Worm (Caenorhabditis elegans) whole organism, early embryonic: ENCODE measurements around the gene col-166.

Experiments
- ama-1 ChIP-seq: fragments of 150-350 bp; optimal IDR thresholded peaks from 2 replicates; lab custom pipeline; 2014
- tbx-11 ChIP-seq: fragments of 200-800 bp; sonication (Bioruptor generic); IDR thresholded peaks from 2 replicates; pipeline ENCODE4 v1.3.6; 2022; ENCODE audit warnings: missing genetic modification characterization, missing compliant biosample characterization

- TF ChIP-seq ama-1 (lab: Kevin White, UChicago) (no peak), tbx-11 (GFP tag; lab: Robert Waterston, UW) (no peak)
These were observed 4.5 kb upstream of the col-166 start for ce11 chrX:6275343-6275742.
